Fruit fly (Drosophila melanogaster) whole organism, embryonic: ENCODE results near the gene CAH7.

Source experiments
- CG10979 ChIP-seq: fragments of 200-800 bp; sonication (Bioruptor generic); optimal IDR thresholded peaks from 2 replicates; lab custom pipeline; 2018; ENCODE audit warnings: missing biosample characterization, mild to moderate bottlenecking, missing genetic modification characterization, moderate library complexity
- CG11093 ChIP-seq: fragments of 200-800 bp; sonication (Bioruptor generic); IDR thresholded peaks from 3 replicates; pipeline ENCODE4 v1.3.6; 2022; ENCODE audit warnings: missing biosample characterization, missing genetic modification characterization
- CG11695 ChIP-seq: fragments of 200-800 bp; sonication (Bioruptor generic); IDR thresholded peaks from 3 replicates; pipeline ENCODE4 v1.3.6; 2022; ENCODE audit warnings: missing biosample characterization, missing genetic modification characterization
- CG12155 ChIP-seq: fragments of 200-800 bp; sonication (Bioruptor generic); optimal IDR thresholded peaks from 3 replicates; lab custom pipeline; 2016; ENCODE audit warnings: missing biosample characterization, missing genetic modification characterization
- CG12236 ChIP-seq: fragments of 200-800 bp; sonication (Bioruptor generic); optimal IDR thresholded peaks from 2 replicates; lab custom pipeline; 2016; ENCODE audit warnings: missing biosample characterization, missing genetic modification characterization
- CG12391 ChIP-seq: fragments of 200-800 bp; sonication (Bioruptor generic); optimal IDR thresholded peaks from 3 replicates; lab custom pipeline; 2018; ENCODE audit warnings: missing biosample characterization, mild to moderate bottlenecking, missing genetic modification characterization, moderate library complexity
- CG14667 ChIP-seq: fragments of 200-800 bp; sonication (Bioruptor generic); IDR thresholded peaks from 2 replicates; pipeline ENCODE4 v1.3.6; 2022; ENCODE audit warnings: missing biosample characterization, missing genetic modification characterization
- CG15479 ChIP-seq: fragments of 200-800 bp; sonication (Bioruptor generic); optimal IDR thresholded peaks from 3 replicates; lab custom pipeline; 2019; ENCODE audit warnings: missing biosample characterization, mild to moderate bottlenecking, missing genetic modification characterization, moderate library complexity
- CG15514 ChIP-seq: fragments of 200-800 bp; sonication (Bioruptor generic); optimal IDR thresholded peaks from 3 replicates; lab custom pipeline; 2017; ENCODE audit warnings: missing biosample characterization, missing genetic modification characterization, mild to moderate bottlenecking, moderate library complexity, missing genetic modification reagents
- CG18619 ChIP-seq: fragments of 200-800 bp; sonication (Bioruptor generic); optimal IDR thresholded peaks from 3 replicates; lab custom pipeline; 2017; ENCODE audit warnings: missing biosample characterization, mild to moderate bottlenecking, missing genetic modification characterization
- CG31441 ChIP-seq: fragments of 200-800 bp; sonication (Bioruptor generic); IDR thresholded peaks from 2 replicates; pipeline ENCODE4 v1.3.6; 2022; ENCODE audit warnings: missing biosample characterization, missing genetic modification characterization
- CG3281 ChIP-seq: fragments of 200-800 bp; sonication (Bioruptor generic); optimal IDR thresholded peaks from 3 replicates; lab custom pipeline; 2017; ENCODE audit warnings: missing biosample characterization, mild to moderate bottlenecking, missing genetic modification characterization
- CG4707 ChIP-seq: fragments of 200-800 bp; sonication (Bioruptor generic); optimal IDR thresholded peaks from 2 replicates; lab custom pipeline; 2018; ENCODE audit warnings: missing biosample characterization, mild to moderate bottlenecking, missing genetic modification characterization, moderate library complexity
- CG7556 ChIP-seq: fragments of 200-800 bp; sonication (Bioruptor generic); optimal IDR thresholded peaks from 2 replicates; lab custom pipeline; 2017; ENCODE audit warnings: missing biosample characterization, mild to moderate bottlenecking, missing genetic modification characterization
- CG8924 ChIP-seq: fragments of 200-800 bp; optimal IDR thresholded peaks from 3 replicates; lab custom pipeline; 2019; ENCODE audit warnings: missing biosample characterization, mild to moderate bottlenecking, missing genetic modification characterization, moderate library complexity
- CG9437 ChIP-seq: fragments of 200-800 bp; sonication (Bioruptor generic); optimal IDR thresholded peaks from 2 replicates; lab custom pipeline; 2018; ENCODE audit warnings: missing biosample characterization, mild to moderate bottlenecking, missing genetic modification characterization
- CHES-1-like ChIP-seq: fragments of 200-800 bp; sonication (Bioruptor generic); optimal IDR thresholded peaks from 2 replicates; lab custom pipeline; 2016; ENCODE audit warnings: missing biosample characterization, missing genetic modification characterization
- Dbx ChIP-seq: fragments of 200-800 bp; sonication (Bioruptor generic); IDR thresholded peaks from 3 replicates; pipeline ENCODE4 v1.3.6; 2022; ENCODE audit warnings: missing biosample characterization, missing genetic modification characterization
- Doc2 ChIP-seq: fragments of 200-800 bp; sonication (Bioruptor generic); IDR thresholded peaks from 2 replicates; pipeline ENCODE4 v1.3.6; 2022; ENCODE audit warnings: missing biosample characterization, missing genetic modification characterization
- Drgx ChIP-seq: fragments of 200-800 bp; sonication (Bioruptor generic); IDR thresholded peaks from 2 replicates; pipeline ENCODE4 v1.3.6; 2022; ENCODE audit warnings: missing biosample characterization, missing genetic modification characterization
- Hmr ChIP-seq: fragments of 200-800 bp; sonication (Bioruptor generic); optimal IDR thresholded peaks from 3 replicates; lab custom pipeline; 2017; ENCODE audit warnings: mild to moderate bottlenecking, missing biosample characterization, missing genetic modification reagents, missing genetic modification characterization
- Hr3 ChIP-seq: fragments of 200-800 bp; sonication (Bioruptor generic); optimal IDR thresholded peaks from 3 replicates; lab custom pipeline; 2016; ENCODE audit warnings: missing biosample characterization, missing genetic modification characterization
- Oli ChIP-seq: fragments of 200-800 bp; sonication (Bioruptor generic); optimal IDR thresholded peaks from 2 replicates; lab custom pipeline; 2018; ENCODE audit warnings: missing biosample characterization, mild to moderate bottlenecking, missing genetic modification characterization, moderate library complexity
- PHDP ChIP-seq: fragments of 200-800 bp; sonication (Bioruptor generic); optimal IDR thresholded peaks from 3 replicates; lab custom pipeline; 2018; ENCODE audit warnings: missing biosample characterization, mild to moderate bottlenecking, missing genetic modification characterization, moderate library complexity
- Rfx ChIP-seq: fragments of 200-800 bp; sonication (Bioruptor generic); IDR thresholded peaks from 2 replicates; pipeline ENCODE4 v1.3.6; 2022; ENCODE audit warnings: missing biosample characterization, missing genetic modification characterization
- Sox100B ChIP-seq: fragments of 200-800 bp; sonication (Bioruptor generic); optimal IDR thresholded peaks from 3 replicates; lab custom pipeline; 2018; ENCODE audit warnings: missing biosample characterization, mild to moderate bottlenecking, missing genetic modification characterization
- Xbp1 ChIP-seq: fragments of 200-800 bp; sonication (Bioruptor generic); optimal IDR thresholded peaks from 3 replicates; lab custom pipeline; 2016; ENCODE audit warnings: missing biosample characterization, mild to moderate bottlenecking, missing genetic modification characterization
- bsh ChIP-seq, 2 experiments: fragments of 200-800 bp; sonication (Bioruptor generic); optimal IDR thresholded peaks; 2 replicates each; lab custom pipeline; 2017 to 2018; ENCODE audit warnings: mild to moderate bottlenecking in 2 of 2, missing biosample characterization in 2 of 2, missing genetic modification characterization in 2 of 2, moderate library complexity in 1 of 2
- cwo ChIP-seq: fragments of 200-800 bp; sonication (Bioruptor generic); optimal IDR thresholded peaks from 3 replicates; lab custom pipeline; 2017; ENCODE audit warnings: missing biosample characterization, missing genetic modification characterization, mild to moderate bottlenecking, moderate library complexity, missing genetic modification reagents
- dmrt11E ChIP-seq: fragments of 200-800 bp; sonication (Bioruptor generic); optimal IDR thresholded peaks from 3 replicates; lab custom pipeline; 2018; ENCODE audit warnings: missing biosample characterization, mild to moderate bottlenecking, missing genetic modification characterization, moderate library complexity
- eve ChIP-seq, 2 experiments: fragments of >200 bp; optimal IDR thresholded peaks; 2 replicates each; lab custom pipeline; 2017; ENCODE audit warnings: missing biosample characterization in 2 of 2, missing genetic modification characterization in 2 of 2
- exex ChIP-seq: fragments of 200-800 bp; sonication (Bioruptor generic); optimal IDR thresholded peaks from 4 replicates; lab custom pipeline; 2018; ENCODE audit warnings: missing biosample characterization, mild to moderate bottlenecking, missing genetic modification characterization, moderate library complexity
- fd96Cb ChIP-seq: fragments of 200-800 bp; sonication (Bioruptor generic); optimal IDR thresholded peaks from 2 replicates; lab custom pipeline; 2018; ENCODE audit warnings: missing biosample characterization, mild to moderate bottlenecking, missing genetic modification characterization, moderate library complexity
- fu2 ChIP-seq: fragments of 200-800 bp; sonication (Bioruptor generic); optimal IDR thresholded peaks from 2 replicates; lab custom pipeline; 2016; ENCODE audit warnings: missing biosample characterization, missing genetic modification characterization
- gem ChIP-seq: fragments of 200-800 bp; sonication (Bioruptor generic); optimal IDR thresholded peaks from 2 replicates; lab custom pipeline; 2019; ENCODE audit warnings: missing biosample characterization, mild to moderate bottlenecking, missing genetic modification characterization, moderate library complexity
- grn ChIP-seq: fragments of 200-800 bp; sonication (Bioruptor generic); optimal IDR thresholded peaks from 3 replicates; lab custom pipeline; 2017; ENCODE audit warnings: missing biosample characterization, missing genetic modification characterization
- gro ChIP-seq: fragments of 200-800 bp; sonication (Bioruptor generic); optimal IDR thresholded peaks from 2 replicates; lab custom pipeline; 2016; ENCODE audit warnings: missing biosample characterization, missing genetic modification characterization
- lbe ChIP-seq: fragments of 200-800 bp; sonication (Bioruptor generic); optimal IDR thresholded peaks from 2 replicates; lab custom pipeline; 2016; ENCODE audit warnings: missing biosample characterization, mild to moderate bottlenecking, missing genetic modification characterization
- prd ChIP-seq, 3 experiments: fragments of >200 bp in 2 of 3; fragments of 200-800 bp in 1 of 3; sonication (Bioruptor generic) in 1 of 3; optimal IDR thresholded peaks in 2 of 3; IDR thresholded peaks in 1 of 3; 2 replicates in 2 of 3; 3 replicates in 1 of 3; pipeline versions ENCODE4 v1.3.6 to Lab custom; 2017 to 2022; ENCODE audit warnings: missing biosample characterization in 1 of 3, missing genetic modification characterization in 1 of 3
- sens ChIP-seq: fragments of 200-800 bp; sonication (Bioruptor generic); peaks from one replicate; lab custom pipeline; 2016; ENCODE audit warnings: missing biosample characterization, missing genetic modification characterization
- sug ChIP-seq: fragments of 200-800 bp; optimal IDR thresholded peaks from 2 replicates; lab custom pipeline; 2019; ENCODE audit warnings: missing biosample characterization, mild to moderate bottlenecking, missing genetic modification characterization, moderate library complexity
- zen ChIP-seq: fragments of 200-800 bp; sonication (Bioruptor generic); optimal IDR thresholded peaks from 3 replicates; lab custom pipeline; 2018; ENCODE audit warnings: missing biosample characterization, mild to moderate bottlenecking, missing genetic modification characterization, moderate library complexity

Gene CAH7

DNA sequence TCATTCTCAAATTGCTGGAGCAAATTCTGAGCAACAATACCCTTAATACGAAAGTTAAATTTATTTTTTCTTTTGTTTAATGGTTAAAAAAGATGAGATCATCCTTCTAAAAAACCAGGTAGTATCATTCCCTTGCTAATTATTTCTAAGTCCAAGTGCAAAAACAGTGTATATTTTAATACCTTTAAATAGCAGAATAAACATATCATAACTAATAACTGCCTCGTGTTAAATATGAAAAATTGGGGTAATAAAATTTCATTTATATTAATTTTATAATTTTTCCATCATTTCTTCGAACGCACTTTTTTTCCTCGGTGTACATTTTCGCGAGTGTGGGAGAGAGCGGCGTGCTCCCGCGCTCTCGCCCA is 237 bp upstream of the CAH7 start (continued):
- TF ChIP-seq eve (GFP tag; optimal IDR thresholded peaks at IDR 0.05; lab: Kevin White, UChicago) (no peak), fu2 (GFP tag; lab: Kevin White, UChicago) (no peak), CG7556 (GFP tag; lab: Kevin White, UChicago) (peak; percentile 45), fd96Cb (tag; lab: Kevin White, UChicago) (peak; percentile 30), bsh (GFP tag; optimal IDR thresholded peaks at IDR 0.05; lab: Kevin White, UChicago) (peak in 1 of 2 experiments; percentile 37), CG12391 (tag; lab: Kevin White, UChicago) (peak; percentile 4), CG3281 (peak; percentile 4), CG10979 (peak; percentile 50), CG8924 (tag; lab: Kevin White, UChicago) (peak; percentile 2), dmrt11E (tag; lab: Kevin White, UChicago) (peak; percentile 33), CG12236 (GFP tag; lab: Kevin White, UChicago) (no peak), Hr3 (GFP tag; lab: Kevin White, UChicago) (no peak), Sox100B (GFP tag; lab: Kevin White, UChicago) (peak; percentile 31), CG31441 (peak; percentile 45), Hmr (GFP tag; lab: Kevin White, UChicago) (peak; percentile 2), gem (tag; lab: Kevin White, UChicago) (peak; percentile 55), CG9437 (GFP tag; lab: Kevin White, UChicago) (peak; percentile 26), CG12155 (GFP tag; lab: Kevin White, UChicago) (peak; percentile 2), prd (optimal IDR thresholded peaks at IDR 0.05; lab: Kevin White, UChicago) (no peak), prd (GFP tag; IDR thresholded peaks at IDR 0.05; lab: Robert Waterston, UW) (0 out of 3 replicates have a peak, but pooled peaks have one; percentile 5), Dbx (0 out of 3 replicates have a peak, but pooled peaks have one; percentile 13), CG11695 (GFP tag; lab: Robert Waterston, UW) (0 out of 3 replicates have a peak, but pooled peaks have one; percentile 10), Drgx (GFP tag; lab: Robert Waterston, UW) (peak; percentile 43), CG4707 (GFP tag; lab: Kevin White, UChicago) (no peak), CG18619 (GFP tag; lab: Kevin White, UChicago) (peak; percentile 22), CG15514 (no peak), PHDP (tag; lab: Kevin White, UChicago) (peak; percentile 23), cwo (GFP tag; lab: Kevin White, UChicago) (no peak), CG11093 (GFP tag; lab: Robert Waterston, UW) (0 out of 3 replicates have a peak, but pooled peaks have one; percentile 30), Oli (tag; lab: Kevin White, UChicago) (peak; percentile 24)

DNA sequence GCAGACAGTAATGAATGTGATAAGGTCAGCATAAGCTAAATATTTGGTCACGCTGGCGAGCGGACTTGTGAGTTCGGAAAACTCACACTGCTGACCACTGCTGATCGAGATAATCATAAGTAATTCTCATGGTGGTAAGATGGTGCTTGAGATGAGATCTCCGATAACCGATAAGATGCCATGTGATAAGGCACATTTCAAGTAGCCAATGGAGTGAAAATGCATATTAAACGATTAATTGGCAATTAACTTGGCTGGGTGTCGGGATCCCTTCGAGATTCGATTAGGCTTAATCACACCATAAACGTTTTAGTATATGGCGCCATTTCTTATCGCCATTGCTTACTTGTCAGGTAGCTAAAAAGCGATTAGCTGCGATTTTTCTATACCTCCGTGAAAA is 1.7 kb downstream of the CAH7 start:
- TF ChIP-seq sug (tag; lab: Kevin White, UChicago) (peak; percentile 91), CHES-1-like (GFP tag; lab: Kevin White, UChicago) (no peak), grn (GFP tag; lab: Kevin White, UChicago) (peak; percentile 98), CG14667 (GFP tag; lab: Robert Waterston, UW) (no peak), Xbp1 (GFP tag; lab: Kevin White, UChicago) (no peak), lbe (GFP tag; lab: Kevin White, UChicago) (no peak), zen (tag; lab: Kevin White, UChicago) (peak; percentile 66), exex (peak; percentile 98), sens (GFP tag; lab: Kevin White, UChicago) (peak; percentile 52), Rfx (GFP tag; lab: Robert Waterston, UW) (no peak), gro (peak; percentile 42), Doc2 (GFP tag; lab: Robert Waterston, UW) (no peak), CG15479 (GFP tag; lab: Kevin White, UChicago) (peak; percentile 58)
